Worm (Caenorhabditis elegans): ENCODE results near the gene M04G7.5.

M04G7.5 gene

DNA sequence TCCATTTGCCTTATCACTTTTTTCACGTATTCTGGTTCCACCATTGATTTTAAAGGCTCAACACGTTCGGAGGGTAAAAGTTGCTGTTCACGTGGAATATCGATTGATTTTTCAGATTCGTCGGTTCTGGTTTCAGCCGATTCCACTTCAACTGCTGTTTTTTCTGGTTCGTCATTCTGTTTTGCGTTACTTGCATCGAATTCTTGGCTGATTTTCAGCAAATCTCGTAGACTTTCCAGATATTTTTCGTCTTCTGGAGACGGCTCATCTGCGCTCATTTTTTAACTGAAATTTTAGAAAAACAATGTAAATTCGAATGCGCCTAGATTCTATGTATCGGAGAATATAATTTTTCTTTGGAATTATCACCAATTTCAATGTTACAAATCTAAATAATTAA lies 35.2 kb upstream of the M04G7.5 start, which contains the start of gene eri-1:
Gene eri-1 (minus strand): TSS at position 285 of the 400 bp plus-strand sequence.
- TF ChIP-seq ztf-3 (GFP tag; optimal IDR thresholded peaks at IDR 0.05) (no peak), die-1 (tag; optimal IDR thresholded peaks at IDR 0.05) (no peak), hsf-1 (GFP tag; IDR thresholded peaks at IDR 0.05) (peak; percentile 50; the same call in 1 of the 2 replicates), tbp1 (GFP tag; optimal IDR thresholded peaks at IDR 0.05) (no peak), F10E7.11 (tag; optimal IDR thresholded peaks at IDR 0.05) (peak; percentile 16), ztf-22 (GFP tag; optimal IDR thresholded peaks at IDR 0.05) (no peak), ets-4 (GFP tag; optimal IDR thresholded peaks at IDR 0.05) (no peak), hlh-26 (GFP tag; conservative IDR thresholded peaks at IDR 0.05) (no peak), dox-1 (GFP tag; IDR thresholded peaks at IDR 0.05) (peak; percentile 47; the same call in 1 of the 2 replicates), hmg-20 (GFP tag; IDR thresholded peaks at IDR 0.05) (no peak), F39B2.1 (GFP tag; IDR thresholded peaks at IDR 0.05) (0 out of 2 replicates have a peak, but pooled peaks have one; percentile 52), F33H1.4 (GFP tag; IDR thresholded peaks at IDR 0.05) (no peak), unc-62 (GFP tag; optimal IDR thresholded peaks at IDR 0.05) (no peak), egrh-3 (GFP tag; IDR thresholded peaks at IDR 0.05) (no peak), hrde-1 (tag; optimal IDR thresholded peaks at IDR 0.05; ENCODE audit: borderline replicate concordance) (peak; percentile 70), attf-6 (GFP tag; IDR thresholded peaks at IDR 0.05) (0 out of 2 replicates have a peak, but pooled peaks have one; percentile 32), B0336.3 (GFP tag; IDR thresholded peaks at IDR 0.05) (peak; percentile 78), F57C9.4 (tag; optimal IDR thresholded peaks at IDR 0.05) (no peak), unc-130 (GFP tag; optimal IDR thresholded peaks at IDR 0.05) (peak; percentile 35), ccch-3 (GFP tag; optimal IDR thresholded peaks at IDR 0.05) (no peak), B0019.2 (GFP tag; conservative IDR thresholded peaks at IDR 0.05) (no peak), ama-1 (optimal IDR thresholded peaks at IDR 0.05) (no peak), ama-1 (GFP tag; optimal IDR thresholded peaks at IDR 0.05) (peak in 1 of 2 experiments; percentile 36), nhr-179 (tag; optimal IDR thresholded peaks at IDR 0.05) (no peak), ztf-6 (GFP tag; IDR thresholded peaks at IDR 0.05) (no peak), F37B4.10 (GFP tag; IDR thresholded peaks at IDR 0.05) (no peak), ceh-100 (GFP tag; IDR thresholded peaks at IDR 0.05) (no peak), sdz-38 (tag; optimal IDR thresholded peaks at IDR 0.05) (no peak), madf-6 (GFP tag; IDR thresholded peaks at IDR 0.05) (peak; percentile 56; the same call in 1 of the 2 replicates), snpc-4 (GFP tag; optimal IDR thresholded peaks at IDR 0.05) (no peak), snpc-4 (tag; optimal IDR thresholded peaks at IDR 0.05) (no peak), somi-1 (GFP tag; optimal IDR thresholded peaks at IDR 0.05) (no peak), Y95B8A.8 (GFP tag; IDR thresholded peaks at IDR 0.05) (no peak), ceh-27 (GFP tag; optimal IDR thresholded peaks at IDR 0.05) (no peak), chd-7 (tag; optimal IDR thresholded peaks at IDR 0.05) (no peak), zfh-2 (GFP tag; conservative IDR thresholded peaks at IDR 0.05) (no peak), let-526 (GFP tag; IDR thresholded peaks at IDR 0.05) (no peak), F55B11.4 (tag; optimal IDR thresholded peaks at IDR 0.05; ENCODE audit: borderline replicate concordance, insufficient read depth) (no peak), sea-2 (GFP tag; IDR thresholded peaks at IDR 0.05) (no peak), madf-3 (GFP tag; IDR thresholded peaks at IDR 0.05) (peak; percentile 77; the same call in 1 of the 2 replicates), lin-26 (GFP tag; IDR thresholded peaks at IDR 0.05) (no peak), cebp-1 (GFP tag; IDR thresholded peaks at IDR 0.05) (no peak; the same call in 1 of the 2 replicates), cebp-1 (tag; optimal IDR thresholded peaks at IDR 0.05) (peak; percentile 25), T26A5.8 (tag; optimal IDR thresholded peaks at IDR 0.05) (peak; percentile 7), F52B5.7 (tag; optimal IDR thresholded peaks at IDR 0.05) (peak; percentile 12), tlf-1 (GFP tag; optimal IDR thresholded peaks at IDR 0.05) (no peak), tbx-9 (tag; optimal IDR thresholded peaks at IDR 0.05; ENCODE audit: borderline replicate concordance) (peak; percentile 42), egl-44 (GFP tag; IDR thresholded peaks at IDR 0.05) (no peak), attf-3 (GFP tag; conservative IDR thresholded peaks at IDR 0.05) (no peak), rpc-1 (optimal IDR thresholded peaks at IDR 0.05) (no peak), rpc-1 (tag; optimal IDR thresholded peaks at IDR 0.05) (no peak)
